Fruit fly (Drosophila melanogaster) whole organism, embryonic: ENCODE data around the gene CG18081.

Experiments
- Ada2b ChIP-seq: fragments of 200-800 bp; sonication (Bioruptor generic); IDR thresholded peaks from 2 replicates; pipeline ENCODE4 v1.3.6; 2022; ENCODE audit warnings: missing biosample characterization, missing genetic modification characterization
- Adf1 ChIP-seq: fragments of 200-800 bp; sonication (Bioruptor generic); IDR thresholded peaks from 2 replicates; pipeline ENCODE4 v1.3.6; 2022; ENCODE audit warnings: missing biosample characterization, missing genetic modification characterization
- Atf6 ChIP-seq: fragments of 200-800 bp; sonication (Bioruptor generic); IDR thresholded peaks from 2 replicates; pipeline ENCODE4 v1.3.6; 2022; ENCODE audit warnings: missing biosample characterization, missing genetic modification characterization
- Awh ChIP-seq: fragments of 200-800 bp; sonication (Bioruptor generic); IDR thresholded peaks from 2 replicates; pipeline ENCODE4, ENCODE4 v1.3.6; 2022; ENCODE audit warnings: missing biosample characterization, missing genetic modification characterization
- Bgb ChIP-seq: fragments of 200-800 bp; sonication (Bioruptor generic); IDR thresholded peaks from 2 replicates; pipeline ENCODE4 v1.3.6; 2022; ENCODE audit warnings: missing biosample characterization, missing genetic modification characterization; ENCODE audit not compliant: partially characterized antibody
- Bteb2 ChIP-seq: fragments of 200-800 bp; sonication (Bioruptor generic); optimal IDR thresholded peaks from 2 replicates; lab custom pipeline; 2016; ENCODE audit warnings: missing biosample characterization, missing genetic modification characterization
- CG1024 ChIP-seq: fragments of 200-800 bp; sonication (Bioruptor generic); IDR thresholded peaks from 2 replicates; pipeline ENCODE4 v1.3.6; 2022; ENCODE audit warnings: missing biosample characterization, missing genetic modification characterization
- CG10462 ChIP-seq: fragments of 200-800 bp; sonication (Bioruptor generic); optimal IDR thresholded peaks from 2 replicates; lab custom pipeline; 2016; ENCODE audit warnings: missing biosample characterization, missing genetic modification characterization
- CG11085 ChIP-seq: fragments of 200-800 bp; sonication (Bioruptor generic); IDR thresholded peaks from 2 replicates; pipeline ENCODE4 v1.3.6; 2022; ENCODE audit warnings: missing biosample characterization, missing genetic modification characterization
- CG11456 ChIP-seq: fragments of 200-800 bp; sonication (Bioruptor generic); IDR thresholded peaks from 3 replicates; pipeline ENCODE4 v1.3.6; 2022; ENCODE audit warnings: missing biosample characterization, missing genetic modification characterization
- CG12744 ChIP-seq: fragments of 200-800 bp; sonication (Bioruptor generic); optimal IDR thresholded peaks from 2 replicates; lab custom pipeline; 2016; ENCODE audit warnings: missing biosample characterization, missing genetic modification characterization
- CG13287 ChIP-seq: fragments of 200-800 bp; sonication (Bioruptor generic); IDR thresholded peaks from 2 replicates; pipeline ENCODE4 v1.3.6; 2022; ENCODE audit warnings: missing biosample characterization, missing genetic modification characterization; ENCODE audit not compliant: partially characterized antibody
- CG14050 ChIP-seq: fragments of 200-800 bp; sonication (Bioruptor generic); IDR thresholded peaks from 3 replicates; pipeline ENCODE4 v1.3.6; 2022; ENCODE audit warnings: missing biosample characterization, missing genetic modification characterization
- CG14667 ChIP-seq: fragments of 200-800 bp; sonication (Bioruptor generic); IDR thresholded peaks from 2 replicates; pipeline ENCODE4 v1.3.6; 2022; ENCODE audit warnings: missing biosample characterization, missing genetic modification characterization
- CG3065 ChIP-seq: fragments of 200-800 bp; sonication (Bioruptor generic); optimal IDR thresholded peaks from 2 replicates; lab custom pipeline; 2016; ENCODE audit warnings: missing biosample characterization, missing genetic modification characterization
- CG4424 ChIP-seq: fragments of 200-800 bp; sonication (Bioruptor generic); optimal IDR thresholded peaks from 3 replicates; lab custom pipeline; 2016; ENCODE audit warnings: missing biosample characterization, missing genetic modification characterization
- CG4730 ChIP-seq: fragments of 200-800 bp; sonication (Bioruptor generic); IDR thresholded peaks from 2 replicates; pipeline ENCODE4 v1.3.6; 2022; ENCODE audit warnings: missing biosample characterization, missing genetic modification characterization
- CG6683 ChIP-seq: fragments of 200-800 bp; sonication (Bioruptor generic); optimal IDR thresholded peaks from 2 replicates; lab custom pipeline; 2017; ENCODE audit warnings: missing biosample characterization, mild to moderate bottlenecking, missing genetic modification characterization, missing genetic modification reagents
- CG8089 ChIP-seq: fragments of 200-800 bp; sonication (Bioruptor generic); optimal IDR thresholded peaks from 3 replicates; lab custom pipeline; 2016; ENCODE audit warnings: missing biosample characterization, missing genetic modification characterization
- CG8478 ChIP-seq: fragments of >200 bp; optimal IDR thresholded peaks from 2 replicates; lab custom pipeline; 2018
- CG9437 ChIP-seq: fragments of 200-800 bp; sonication (Bioruptor generic); optimal IDR thresholded peaks from 2 replicates; lab custom pipeline; 2018; ENCODE audit warnings: missing biosample characterization, mild to moderate bottlenecking, missing genetic modification characterization
- CG9817 ChIP-seq: fragments of 200-800 bp; sonication (Bioruptor generic); optimal IDR thresholded peaks from 2 replicates; lab custom pipeline; 2018; ENCODE audit warnings: missing biosample characterization, mild to moderate bottlenecking, missing genetic modification characterization, moderate library complexity
- D ChIP-seq, 2 experiments: fragments of 200-800 bp in 1 of 2; fragments of >200 bp in 1 of 2; sonication (Bioruptor generic) in 1 of 2; optimal IDR thresholded peaks; 2 replicates in 1 of 2; 3 replicates in 1 of 2; lab custom pipeline; 2017; ENCODE audit warnings: mild to moderate bottlenecking in 1 of 2, missing biosample characterization in 1 of 2, missing genetic modification characterization in 1 of 2, missing genetic modification reagents in 1 of 2
- Dbx ChIP-seq: fragments of 200-800 bp; sonication (Bioruptor generic); IDR thresholded peaks from 3 replicates; pipeline ENCODE4 v1.3.6; 2022; ENCODE audit warnings: missing biosample characterization, missing genetic modification characterization
- Dfd ChIP-seq, 2 experiments: fragments of >200 bp; optimal IDR thresholded peaks; 2 replicates each; lab custom pipeline; 2017; ENCODE audit warnings: missing biosample characterization in 2 of 2, missing genetic modification characterization in 2 of 2
- Hey ChIP-seq: fragments of 200-800 bp; sonication (Bioruptor generic); optimal IDR thresholded peaks from 3 replicates; lab custom pipeline; 2018; ENCODE audit warnings: missing biosample characterization, mild to moderate bottlenecking, missing genetic modification characterization
- Hmr ChIP-seq: fragments of 200-800 bp; sonication (Bioruptor generic); optimal IDR thresholded peaks from 3 replicates; lab custom pipeline; 2017; ENCODE audit warnings: mild to moderate bottlenecking, missing biosample characterization, missing genetic modification reagents, missing genetic modification characterization
- Hr78 ChIP-seq, 2 experiments: fragments of 200-800 bp in 1 of 2; fragments of >200 bp in 1 of 2; sonication (Bioruptor generic) in 1 of 2; optimal IDR thresholded peaks; 2 replicates each; lab custom pipeline; 2017 to 2019; ENCODE audit warnings: missing biosample characterization in 2 of 2, missing genetic modification characterization in 2 of 2, mild to moderate bottlenecking in 1 of 2, moderate library complexity in 1 of 2
- Lpt ChIP-seq: fragments of >200 bp; optimal IDR thresholded peaks from 2 replicates; lab custom pipeline; 2018; ENCODE audit warnings: missing biosample characterization, missing genetic modification characterization
- NfI ChIP-seq: fragments of 200-800 bp; sonication (Bioruptor generic); optimal IDR thresholded peaks from 3 replicates; lab custom pipeline; 2018; ENCODE audit warnings: missing biosample characterization, mild to moderate bottlenecking, missing genetic modification characterization, moderate library complexity
- Sox100B ChIP-seq: fragments of 200-800 bp; sonication (Bioruptor generic); optimal IDR thresholded peaks from 3 replicates; lab custom pipeline; 2018; ENCODE audit warnings: missing biosample characterization, mild to moderate bottlenecking, missing genetic modification characterization
- cad ChIP-seq: fragments of >200 bp; optimal IDR thresholded peaks from 2 replicates; lab custom pipeline; 2017; ENCODE audit warnings: missing biosample characterization, missing genetic modification characterization
- caup ChIP-seq: fragments of 200-800 bp; sonication (Bioruptor generic); optimal IDR thresholded peaks from 3 replicates; lab custom pipeline; 2017; ENCODE audit warnings: missing biosample characterization, mild to moderate bottlenecking, missing genetic modification characterization, moderate library complexity; ENCODE audit not compliant: severe bottlenecking
- dmrt99B ChIP-seq: fragments of 200-800 bp; sonication (Bioruptor generic); optimal IDR thresholded peaks from 2 replicates; lab custom pipeline; 2018; ENCODE audit warnings: missing biosample characterization, mild to moderate bottlenecking, missing genetic modification characterization, moderate library complexity
- emc ChIP-seq: fragments of 200-800 bp; sonication (Bioruptor generic); optimal IDR thresholded peaks from 2 replicates; lab custom pipeline; 2016; ENCODE audit warnings: missing biosample characterization, missing genetic modification characterization
- ewg ChIP-seq: fragments of 200-800 bp; sonication (Bioruptor generic); optimal IDR thresholded peaks from 3 replicates; lab custom pipeline; 2017; ENCODE audit warnings: mild to moderate bottlenecking, missing biosample characterization, missing genetic modification reagents, missing genetic modification characterization
- ftz-f1 ChIP-seq: fragments of 200-800 bp; sonication (Bioruptor generic); optimal IDR thresholded peaks from 2 replicates; lab custom pipeline; 2016; ENCODE audit warnings: missing biosample characterization, missing genetic modification characterization
- gro ChIP-seq: fragments of 200-800 bp; sonication (Bioruptor generic); optimal IDR thresholded peaks from 2 replicates; lab custom pipeline; 2016; ENCODE audit warnings: missing biosample characterization, missing genetic modification characterization
- gsb ChIP-seq: fragments of 200-800 bp; sonication (Bioruptor generic); IDR thresholded peaks from 2 replicates; pipeline ENCODE4 v1.3.6; 2022; ENCODE audit warnings: missing biosample characterization, missing genetic modification characterization
- ham ChIP-seq: fragments of 200-800 bp; sonication (Bioruptor generic); IDR thresholded peaks from 2 replicates; pipeline ENCODE4 v1.3.6; 2022; ENCODE audit warnings: missing biosample characterization, missing genetic modification characterization
- her ChIP-seq: fragments of 200-800 bp; sonication (Bioruptor generic); optimal IDR thresholded peaks from 2 replicates; lab custom pipeline; 2016; ENCODE audit warnings: missing biosample characterization, missing genetic modification characterization
- kah ChIP-seq: fragments of 200-800 bp; sonication (Bioruptor generic); optimal IDR thresholded peaks from 2 replicates; lab custom pipeline; 2018; ENCODE audit warnings: missing biosample characterization, mild to moderate bottlenecking, missing genetic modification characterization
- klu ChIP-seq: fragments of 200-800 bp; sonication (Bioruptor generic); IDR thresholded peaks from 2 replicates; pipeline ENCODE4 v1.3.6; 2022; ENCODE audit warnings: missing biosample characterization, missing genetic modification characterization
- lov ChIP-seq, 2 experiments: fragments of 200-800 bp in 1 of 2; fragments of >200 bp in 1 of 2; sonication (Bioruptor generic) in 1 of 2; IDR thresholded peaks in 1 of 2; optimal IDR thresholded peaks in 1 of 2; 2 replicates in 1 of 2; 3 replicates in 1 of 2; pipeline versions ENCODE4 v1.3.6 to Lab custom; 2017 to 2022; ENCODE audit warnings: missing biosample characterization in 1 of 2, missing genetic modification characterization in 1 of 2
- repo ChIP-seq: fragments of 200-800 bp; sonication (Bioruptor generic); optimal IDR thresholded peaks from 2 replicates; lab custom pipeline; 2016; ENCODE audit warnings: missing biosample characterization, missing genetic modification characterization
- sc ChIP-seq, 3 experiments: fragments of >200 bp in 2 of 3; fragments of 200-800 bp in 1 of 3; sonication (Bioruptor generic) in 1 of 3; optimal IDR thresholded peaks; 2 replicates in 2 of 3; 3 replicates in 1 of 3; lab custom pipeline; 2017; ENCODE audit warnings: mild to moderate bottlenecking in 1 of 3, missing biosample characterization in 1 of 3, missing genetic modification characterization in 1 of 3, missing genetic modification reagents in 1 of 3
- sim ChIP-seq: fragments of 200-800 bp; sonication (Bioruptor generic); IDR thresholded peaks from 2 replicates; pipeline ENCODE4 v1.3.6; 2022; ENCODE audit warnings: missing biosample characterization, missing genetic modification characterization
- sisA ChIP-seq: fragments of 200-800 bp; sonication (Bioruptor generic); IDR thresholded peaks from 2 replicates; pipeline ENCODE4 v1.3.6; 2022; ENCODE audit warnings: missing biosample characterization, missing genetic modification characterization
- slp2 ChIP-seq: fragments of 200-800 bp; sonication (Bioruptor generic); optimal IDR thresholded peaks from 2 replicates; lab custom pipeline; 2016; ENCODE audit warnings: missing biosample characterization, missing genetic modification characterization
- sna ChIP-seq: fragments of 200-800 bp; sonication (Bioruptor generic); IDR thresholded peaks from 2 replicates; pipeline ENCODE4 v1.3.6; 2022; ENCODE audit warnings: missing biosample characterization, missing genetic modification characterization; ENCODE audit not compliant: partially characterized antibody
- sqz ChIP-seq: fragments of 200-800 bp; sonication (Bioruptor generic); optimal IDR thresholded peaks from 3 replicates; lab custom pipeline; 2018; ENCODE audit warnings: missing biosample characterization, mild to moderate bottlenecking, missing genetic modification characterization

The CG18081 gene

DNA sequence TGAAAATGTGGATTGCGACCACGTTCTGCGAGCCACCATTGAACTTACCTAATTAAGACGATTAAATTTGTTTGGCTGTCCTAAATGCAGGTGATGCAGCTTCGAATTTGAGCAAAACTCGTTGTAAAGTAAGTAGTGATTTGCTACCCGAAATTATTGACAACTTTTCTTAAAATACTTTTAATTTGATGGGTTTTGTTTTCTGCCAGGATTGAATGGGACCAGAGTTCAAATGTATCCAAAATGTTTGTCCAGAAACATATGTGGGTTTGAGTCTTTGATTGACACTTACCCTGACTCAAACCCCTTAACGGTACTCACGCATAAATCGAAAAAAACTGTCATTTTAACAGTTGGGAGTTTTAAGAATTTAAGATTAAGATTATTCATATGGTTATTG, 2.0 kb upstream of the CG18081 start, which contains the start of gene CG15715 (continued):
- TF ChIP-seq CG8478 (lab: Kevin White, UChicago) (no peak), Dfd (GFP tag; optimal IDR thresholded peaks at IDR 0.05; lab: Kevin White, UChicago) (no peak), CG10462 (no peak), NfI (no peak), CG14050 (GFP tag; lab: Robert Waterston, UW) (no peak), CG9437 (peak; percentile 80), her (GFP tag; lab: Kevin White, UChicago) (no peak), ewg (GFP tag; lab: Kevin White, UChicago) (no peak), CG3065 (GFP tag; lab: Kevin White, UChicago) (no peak), klu (GFP tag; lab: Robert Waterston, UW) (no peak), CG4424 (no peak), Hmr (GFP tag; lab: Kevin White, UChicago) (no peak), CG11085 (GFP tag; lab: Robert Waterston, UW) (no peak), Bgb (GFP tag; lab: Robert Waterston, UW) (peak; percentile 36; the same call in 1 of the 2 replicates), Adf1 (no peak), lov (optimal IDR thresholded peaks at IDR 0.05; lab: Kevin White, UChicago) (no peak), lov (GFP tag; IDR thresholded peaks at IDR 0.05; lab: Robert Waterston, UW) (no peak), Lpt (GFP tag; lab: Kevin White, UChicago) (no peak), Awh (no peak), CG8089 (GFP tag; lab: Kevin White, UChicago) (peak; percentile 71), gro (peak; percentile 21), CG6683 (GFP tag; lab: Kevin White, UChicago) (no peak), cad (GFP tag; lab: Kevin White, UChicago) (no peak), sna (GFP tag; lab: Robert Waterston, UW) (no peak), Ada2b (GFP tag; lab: Robert Waterston, UW) (no peak), kah (no peak), repo (GFP tag; lab: Kevin White, UChicago) (no peak), sisA (GFP tag; lab: Robert Waterston, UW) (no peak), sc (optimal IDR thresholded peaks at IDR 0.05; lab: Kevin White, UChicago) (no peak), sc (GFP tag; optimal IDR thresholded peaks at IDR 0.05; lab: Kevin White, UChicago) (no peak), Atf6 (no peak), Hey (tag; lab: Kevin White, UChicago) (no peak), slp2 (GFP tag; lab: Kevin White, UChicago) (no peak), Dbx (GFP tag; lab: Robert Waterston, UW) (no peak), sqz (GFP tag; lab: Kevin White, UChicago) (no peak), emc (no peak), CG13287 (GFP tag; lab: Robert Waterston, UW) (no peak; the same call in 1 of the 2 replicates), ham (no peak), dmrt99B (tag; lab: Kevin White, UChicago) (no peak), CG9817 (tag; lab: Kevin White, UChicago) (no peak), CG1024 (GFP tag; lab: Robert Waterston, UW) (no peak), sim (GFP tag; lab: Robert Waterston, UW) (no peak), caup (GFP tag; lab: Kevin White, UChicago) (no peak), CG14667 (GFP tag; lab: Robert Waterston, UW) (no peak), Hr78 (GFP tag; optimal IDR thresholded peaks at IDR 0.05; lab: Kevin White, UChicago) (no peak), CG11456 (GFP tag; lab: Robert Waterston, UW) (no peak), ftz-f1 (GFP tag; lab: Kevin White, UChicago) (no peak), Bteb2 (GFP tag; lab: Kevin White, UChicago) (no peak), gsb (GFP tag; lab: Robert Waterston, UW) (no peak), D (optimal IDR thresholded peaks at IDR 0.05; lab: Kevin White, UChicago) (no peak), D (GFP tag; optimal IDR thresholded peaks at IDR 0.05; lab: Kevin White, UChicago) (no peak), Sox100B (GFP tag; lab: Kevin White, UChicago) (no peak), CG4730 (GFP tag; lab: Robert Waterston, UW) (no peak), CG12744 (GFP tag; lab: Kevin White, UChicago) (no peak)
